Worm (Caenorhabditis elegans) whole organism, L3 larva: ENCODE data around the gene cyp-35A2.

Experiments
- daf-12 ChIP-seq: fragments of 150-350 bp; optimal IDR thresholded peaks from 2 replicates; lab custom pipeline; 2014; ENCODE audit warnings: missing biosample characterization, missing genetic modification reagents, missing genetic modification characterization
- mml-1 ChIP-seq: fragments of 150-350 bp; sonication (generic microtip); optimal IDR thresholded peaks from 3 replicates; lab custom pipeline; 2014; ENCODE audit warnings: missing biosample characterization, missing genetic modification characterization
- nfya-1 ChIP-seq: sonication (generic microtip); optimal IDR thresholded peaks from 2 replicates; lab custom pipeline; 2017; ENCODE audit warnings: missing genetic modification characterization, mild to moderate bottlenecking, missing compliant biosample characterization, antibody characterized with exemption, moderate library complexity; ENCODE audit not compliant: insufficient read depth
- nhr-11 ChIP-seq: fragments of 150-350 bp; optimal IDR thresholded peaks from 2 replicates; lab custom pipeline; 2014; ENCODE audit warnings: missing biosample characterization, missing genetic modification characterization
- nhr-23 ChIP-seq: fragments of 150-350 bp; optimal IDR thresholded peaks from 2 replicates; lab custom pipeline; 2014; ENCODE audit warnings: missing biosample characterization, missing genetic modification reagents, missing genetic modification characterization
- nhr-25 ChIP-seq: sonication (generic microtip); optimal IDR thresholded peaks from 2 replicates; lab custom pipeline; 2017; ENCODE audit warnings: missing biosample characterization, missing genetic modification characterization
- nhr-77 ChIP-seq: fragments of 150-350 bp; optimal IDR thresholded peaks from 2 replicates; lab custom pipeline; 2014; ENCODE audit warnings: missing biosample characterization, missing genetic modification characterization
- pha-4 ChIP-seq: fragments of 150-350 bp; optimal IDR thresholded peaks from 2 replicates; lab custom pipeline; 2014; ENCODE audit warnings: missing biosample characterization, missing genetic modification reagents, missing genetic modification characterization
- tbx-2 ChIP-seq: sonication (generic microtip); optimal IDR thresholded peaks from 2 replicates; lab custom pipeline; 2016; ENCODE audit warnings: mild to moderate bottlenecking, missing genetic modification characterization, missing compliant biosample characterization

- no peak for TF ChIP-seq nhr-77 (tag; lab: Kevin White, UChicago)
- no peak for TF ChIP-seq pha-4 (tag; lab: Kevin White, UChicago)
- no peak for TF ChIP-seq nhr-23 (tag; lab: Kevin White, UChicago)
- TF ChIP-seq mml-1 (tag; lab: Kevin White, UChicago): no peak
- TF ChIP-seq nhr-25 (tag; lab: Kevin White, UChicago): no peak
- TF ChIP-seq tbx-2: no peak
- no peak for TF ChIP-seq daf-12
- no peak for TF ChIP-seq nfya-1 (tag; lab: Kevin White, UChicago)
- TF ChIP-seq nhr-11 (tag; lab: Kevin White, UChicago): no peak
Observed at ce11 chrV:7381008-7381407, 17.0 kb upstream of the cyp-35A2 start, which contains the start of gene C03G6.17.
